Worm (Caenorhabditis elegans): ENCODE results near the gene zipt-2.3.

Gene zipt-2.3

ce11 chrII:13737751-13738525 lies 22.3 kb upstream of the zipt-2.3 start:
- TF ChIP-seq elt-2 (tag; optimal IDR thresholded peaks at IDR 0.05) (peak; percentile 79), fkh-10 (GFP tag; optimal IDR thresholded peaks at IDR 0.05) (no peak), pqm-1 (tag; optimal IDR thresholded peaks at IDR 0.05) (peak; percentile 80), aly-2 (tag; optimal IDR thresholded peaks at IDR 0.05) (no peak), pha-4 (tag; optimal IDR thresholded peaks at IDR 0.05) (peak; percentile 39), ceh-9 (tag; optimal IDR thresholded peaks at IDR 0.05) (no peak), nhr-23 (tag; optimal IDR thresholded peaks at IDR 0.05) (peak; percentile 2)

- TF ChIP-seq ceh-28 (tag; optimal IDR thresholded peaks at IDR 0.05) (no peak), nhr-25 (tag; optimal IDR thresholded peaks at IDR 0.05) (no peak), elt-2 (tag; optimal IDR thresholded peaks at IDR 0.05) (peak; percentile 31), lin-39 (tag; optimal IDR thresholded peaks at IDR 0.05) (peak; percentile 24), ztf-11 (tag; optimal IDR thresholded peaks at IDR 0.05) (no peak), mml-1 (tag; optimal IDR thresholded peaks at IDR 0.05) (peak; percentile 80), fkh-10 (GFP tag; optimal IDR thresholded peaks at IDR 0.05) (no peak), pqm-1 (tag; optimal IDR thresholded peaks at IDR 0.05) (peak; percentile 27), ceh-16 (tag; optimal IDR thresholded peaks at IDR 0.05) (no peak), pha-4 (tag; optimal IDR thresholded peaks at IDR 0.05) (peak; percentile 31)
Observed at ce11 chrII:13736906-13737305, 21.2 kb upstream of the zipt-2.3 start.

- TF ChIP-seq ama-1 (optimal IDR thresholded peaks at IDR 0.05) (peak; percentile 10), fkh-10 (GFP tag; optimal IDR thresholded peaks at IDR 0.05) (no peak)
Observed at ce11 chrII:13736089-13736488, 20.4 kb upstream of the zipt-2.3 start, which contains the start of gene R06B9.5. Gene R06B9.5, plus strand, starts transcription at chrII:13736320.

- TF ChIP-seq ceh-16 (tag; optimal IDR thresholded peaks at IDR 0.05), result no peak
- TF ChIP-seq ceh-82 (tag; optimal IDR thresholded peaks at IDR 0.05), result no peak
- TF ChIP-seq pqm-1 (tag; optimal IDR thresholded peaks at IDR 0.05), result peak; percentile 10
- no peak for TF ChIP-seq fkh-10 (GFP tag; optimal IDR thresholded peaks at IDR 0.05)
- TF ChIP-seq nhr-28 (tag; optimal IDR thresholded peaks at IDR 0.05), result no peak
- TF ChIP-seq daf-12 (tag; optimal IDR thresholded peaks at IDR 0.05), result no peak
- peak; percentile 20 for TF ChIP-seq elt-2 (tag; optimal IDR thresholded peaks at IDR 0.05)
Observed at ce11 chrII:13732577-13732976, 16.9 kb upstream of the zipt-2.3 start.

- TF ChIP-seq nhr-237 (tag; optimal IDR thresholded peaks at IDR 0.05) (no peak), elt-3 (tag; optimal IDR thresholded peaks at IDR 0.05) (no peak), mdl-1 (tag; optimal IDR thresholded peaks at IDR 0.05) (no peak), egl-27 (tag; optimal IDR thresholded peaks at IDR 0.05) (no peak), lin-15B (tag; optimal IDR thresholded peaks at IDR 0.05) (no peak), nfya-1 (tag; optimal IDR thresholded peaks at IDR 0.05; ENCODE audit: insufficient read depth) (no peak), nhr-28 (tag; optimal IDR thresholded peaks at IDR 0.05) (no peak), nhr-11 (tag; optimal IDR thresholded peaks at IDR 0.05) (no peak), ceh-82 (tag; optimal IDR thresholded peaks at IDR 0.05) (no peak), skn-1 (tag; optimal IDR thresholded peaks at IDR 0.05) (no peak), ceh-16 (tag; optimal IDR thresholded peaks at IDR 0.05) (no peak), ama-1 (optimal IDR thresholded peaks at IDR 0.05) (no peak), sea-2 (GFP tag; optimal IDR thresholded peaks at IDR 0.05) (no peak), fkh-2 (tag; optimal IDR thresholded peaks at IDR 0.05) (no peak), ceh-9 (tag; optimal IDR thresholded peaks at IDR 0.05) (no peak), fkh-10 (GFP tag; optimal IDR thresholded peaks at IDR 0.05) (no peak)
Observed at ce11 chrII:13732146-13732545, 16.5 kb upstream of the zipt-2.3 start.

ce11 chrII:13729416-13729815 lies 13.7 kb upstream of the zipt-2.3 start, which contains the start of gene Y54G9A.9:
Gene Y54G9A.9, plus strand, starts transcription at chrII:13729716.
- TF ChIP-seq nhr-28 (tag; optimal IDR thresholded peaks at IDR 0.05) (no peak), nhr-77 (tag; optimal IDR thresholded peaks at IDR 0.05) (no peak), unc-62 (GFP tag; optimal IDR thresholded peaks at IDR 0.05) (no peak), egl-27 (tag; optimal IDR thresholded peaks at IDR 0.05) (no peak), elt-2 (tag; optimal IDR thresholded peaks at IDR 0.05) (no peak)
